Worm (Caenorhabditis elegans): ENCODE results near the gene Y62H9A.14.

Gene Y62H9A.14

DNA sequence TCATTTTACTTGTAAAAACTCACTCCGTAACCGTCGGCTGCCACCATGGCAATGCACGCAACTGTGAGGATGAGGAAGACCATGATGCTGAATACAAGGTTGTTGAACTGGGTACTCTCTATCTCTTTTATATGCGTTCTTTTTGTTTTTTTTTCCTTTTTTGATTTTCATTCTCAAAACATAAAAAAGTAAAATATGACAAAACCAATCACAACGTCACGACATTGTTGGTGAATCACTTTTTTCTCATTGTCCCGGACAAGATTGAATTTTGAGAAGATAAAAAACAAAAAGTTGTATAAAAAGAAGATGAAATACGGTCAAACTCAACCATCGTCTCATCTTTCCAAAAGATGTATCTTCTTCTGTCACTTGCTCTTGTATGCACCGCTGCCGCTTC is 38.2 kb upstream of the Y62H9A.14 start, which contains the start of the genes Y62H9A.5 and ule-5:
Gene Y62H9A.5, minus strand, starts transcription at position 101 of the 400 bp plus-strand sequence.
Gene ule-5, plus strand, starts transcription at position 328 of the 400 bp plus-strand sequence.
- TF ChIP-seq lin-13 (GFP tag; optimal IDR thresholded peaks at IDR 0.05) (no peak), nhr-84 (tag; optimal IDR thresholded peaks at IDR 0.05) (no peak), lin-35 (GFP tag; optimal IDR thresholded peaks at IDR 0.05) (no peak), ceh-90 (tag; optimal IDR thresholded peaks at IDR 0.05) (no peak), blmp-1 (tag; optimal IDR thresholded peaks at IDR 0.05) (no peak), ztf-11 (tag; optimal IDR thresholded peaks at IDR 0.05) (no peak), zag-1 (tag; optimal IDR thresholded peaks at IDR 0.05) (no peak), snu-23 (GFP tag; optimal IDR thresholded peaks at IDR 0.05) (no peak), mep-1 (tag; optimal IDR thresholded peaks at IDR 0.05) (no peak), unc-86 (tag; optimal IDR thresholded peaks at IDR 0.05) (no peak), hlh-17 (GFP tag; optimal IDR thresholded peaks at IDR 0.05; ENCODE audit: borderline replicate concordance) (no peak), nhr-20 (tag; optimal IDR thresholded peaks at IDR 0.05) (no peak), sup-37 (GFP tag; optimal IDR thresholded peaks at IDR 0.05) (no peak), F16B12.6 (tag; optimal IDR thresholded peaks at IDR 0.05) (no peak), hpl-2 (GFP tag; optimal IDR thresholded peaks at IDR 0.05) (no peak), irx-1 (tag; optimal IDR thresholded peaks at IDR 0.05) (no peak), ceh-63 (GFP tag; optimal IDR thresholded peaks at IDR 0.05) (no peak), Y116A8C.19 (tag; optimal IDR thresholded peaks at IDR 0.05; ENCODE audit: borderline replicate concordance) (no peak)

DNA sequence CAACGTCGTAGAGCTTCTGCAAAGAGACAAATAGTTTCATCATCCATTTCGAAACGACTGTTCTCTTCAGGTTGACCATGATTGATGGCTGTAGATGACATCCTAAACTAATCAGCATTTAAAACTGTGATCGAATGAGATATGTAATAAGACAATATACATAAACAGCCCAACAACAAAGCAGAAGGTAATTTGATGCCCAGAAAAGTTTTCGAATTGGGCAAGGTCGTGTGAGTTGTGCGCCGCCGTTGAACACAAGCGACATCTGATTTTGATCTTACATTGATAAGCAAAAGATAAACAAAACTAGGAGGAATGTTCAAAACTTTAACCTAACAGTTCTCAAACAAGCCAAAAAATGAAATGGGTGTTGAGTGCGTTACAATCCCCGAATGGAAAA is 35.5 kb upstream of the Y62H9A.14 start, which contains the start of gene Y62H9A.7:
Gene Y62H9A.7, minus strand, starts transcription at position 101 of the 400 bp plus-strand sequence.
- TF ChIP-seq dsc-1 (tag; optimal IDR thresholded peaks at IDR 0.05): no peak
- TF ChIP-seq ceh-82 (tag; optimal IDR thresholded peaks at IDR 0.05): no peak
- TF ChIP-seq snpc-4 (tag; optimal IDR thresholded peaks at IDR 0.05): no peak
- TF ChIP-seq ceh-63 (GFP tag; optimal IDR thresholded peaks at IDR 0.05): no peak
- TF ChIP-seq tbx-2 (tag; optimal IDR thresholded peaks at IDR 0.05): no peak
- TF ChIP-seq fkh-10 (GFP tag; optimal IDR thresholded peaks at IDR 0.05): no peak
- TF ChIP-seq nhr-90 (tag; optimal IDR thresholded peaks at IDR 0.05; ENCODE audit: poor library complexity): no peak
- no peak for TF ChIP-seq C04F5.9 (tag; optimal IDR thresholded peaks at IDR 0.05)
- no peak for TF ChIP-seq sox-4 (tag; optimal IDR thresholded peaks at IDR 0.05)
- no peak for TF ChIP-seq lin-14 (GFP tag; optimal IDR thresholded peaks at IDR 0.05)
- no peak for TF ChIP-seq Y116A8C.19 (tag; optimal IDR thresholded peaks at IDR 0.05; ENCODE audit: borderline replicate concordance)
- no peak for TF ChIP-seq pag-3 (tag; optimal IDR thresholded peaks at IDR 0.05; ENCODE audit: borderline replicate concordance, insufficient read depth)
- TF ChIP-seq xbp-1 (tag; optimal IDR thresholded peaks at IDR 0.05): no peak
- TF ChIP-seq dpl-1 (GFP tag; optimal IDR thresholded peaks at IDR 0.05): no peak
- TF ChIP-seq alr-1 (tag; optimal IDR thresholded peaks at IDR 0.05; ENCODE audit: borderline replicate concordance): no peak
- no peak for TF ChIP-seq rnt-1 (tag; optimal IDR thresholded peaks at IDR 0.05)
- TF ChIP-seq egl-27 (tag; optimal IDR thresholded peaks at IDR 0.05): no peak

DNA sequence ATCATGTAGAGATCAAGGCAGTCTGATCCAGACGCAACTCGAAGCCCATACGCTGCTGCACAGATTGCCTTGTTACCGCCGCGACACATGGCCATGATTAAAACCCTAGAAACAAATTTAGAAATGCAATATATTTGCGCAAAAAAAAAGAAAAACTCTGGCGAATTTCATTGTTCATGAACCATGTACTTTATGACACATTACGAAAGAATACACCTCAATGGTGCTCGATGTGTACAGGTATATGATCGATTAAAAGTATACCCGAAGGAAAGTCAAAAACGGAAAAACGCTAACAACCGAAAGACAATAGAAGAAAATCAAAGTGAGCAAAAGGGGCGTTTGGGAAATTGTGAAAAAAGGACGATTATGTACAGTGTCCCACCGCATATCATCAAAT is 28.7 kb upstream of the Y62H9A.14 start, which contains the start of gene Y62H9A.8:
Gene Y62H9A.8, minus strand, starts transcription at position 101 of the 400 bp plus-strand sequence.
- TF ChIP-seq sptf-1 (tag; optimal IDR thresholded peaks at IDR 0.05) (no peak), xbp-1 (tag; optimal IDR thresholded peaks at IDR 0.05) (no peak), snpc-4 (tag; optimal IDR thresholded peaks at IDR 0.05) (no peak), dpl-1 (GFP tag; optimal IDR thresholded peaks at IDR 0.05) (no peak), aha-1 (tag; optimal IDR thresholded peaks at IDR 0.05) (no peak), isw-1 (GFP tag; IDR thresholded peaks at IDR 0.05) (no peak), ztf-11 (tag; optimal IDR thresholded peaks at IDR 0.05) (no peak), unc-62 (GFP tag; optimal IDR thresholded peaks at IDR 0.05) (no peak), pqm-1 (tag; optimal IDR thresholded peaks at IDR 0.05) (no peak), mep-1 (tag; optimal IDR thresholded peaks at IDR 0.05) (no peak), lsy-2 (tag; optimal IDR thresholded peaks at IDR 0.05) (no peak), elt-2 (tag; optimal IDR thresholded peaks at IDR 0.05) (no peak), zag-1 (tag; optimal IDR thresholded peaks at IDR 0.05) (no peak), ceh-82 (tag; optimal IDR thresholded peaks at IDR 0.05) (no peak), Y116A8C.19 (tag; optimal IDR thresholded peaks at IDR 0.05; ENCODE audit: borderline replicate concordance) (no peak), nhr-84 (tag; optimal IDR thresholded peaks at IDR 0.05) (no peak), C34B4.2 (tag; optimal IDR thresholded peaks at IDR 0.05) (no peak), ceh-63 (GFP tag; optimal IDR thresholded peaks at IDR 0.05) (no peak), egl-27 (tag; optimal IDR thresholded peaks at IDR 0.05) (no peak), fkh-10 (GFP tag; optimal IDR thresholded peaks at IDR 0.05) (no peak)

Data from whole organism, L1 larva.